Worm (Caenorhabditis elegans) whole organism, early embryonic: Measurements from ENCODE around the gene srh-83.

Experiments used
- B0310.2 ChIP-seq: sonication (generic microtip); optimal IDR thresholded peaks from 2 replicates; lab custom pipeline; 2016; ENCODE audit warnings: mild to moderate bottlenecking, missing genetic modification characterization, missing compliant biosample characterization
- F13C5.2 ChIP-seq: sonication (generic microtip); optimal IDR thresholded peaks from 2 replicates; lab custom pipeline; 2017; ENCODE audit warnings: mild to moderate bottlenecking, missing genetic modification characterization, inconsistent platforms, missing compliant biosample characterization
- ama-1 ChIP-seq: fragments of 150-350 bp; optimal IDR thresholded peaks from 2 replicates; lab custom pipeline; 2014
- ceh-13 ChIP-seq: fragments of 200-800 bp; sonication (Bioruptor generic); optimal IDR thresholded peaks from 2 replicates; lab custom pipeline; 2018; ENCODE audit warnings: mild to moderate bottlenecking, missing genetic modification characterization, missing compliant biosample characterization
- ceh-36 ChIP-seq: sonication (generic microtip); optimal IDR thresholded peaks from 2 replicates; lab custom pipeline; 2016; ENCODE audit warnings: missing genetic modification characterization, inconsistent platforms, missing compliant biosample characterization
- ets-7 ChIP-seq: sonication (generic microtip); optimal IDR thresholded peaks from 2 replicates; lab custom pipeline; 2016; ENCODE audit warnings: missing genotype, missing genetic modification characterization, missing compliant biosample characterization
- flt-1 ChIP-seq: fragments of 200-800 bp; sonication (Bioruptor generic); IDR thresholded peaks from 2 replicates; pipeline ENCODE4 v1.3.6; 2022; ENCODE audit warnings: missing genetic modification characterization, missing compliant biosample characterization
- hmbx-1 ChIP-seq: sonication (generic microtip); optimal IDR thresholded peaks from 2 replicates; lab custom pipeline; 2016; ENCODE audit warnings: mild to moderate bottlenecking, missing genetic modification characterization, missing compliant biosample characterization
- hmg-4 ChIP-seq: fragments of 200-800 bp; sonication (Bioruptor generic); optimal IDR thresholded peaks from 2 replicates; lab custom pipeline; 2018; ENCODE audit warnings: mild to moderate bottlenecking, missing genetic modification characterization, missing compliant biosample characterization
- hnd-1 ChIP-seq: sonication (generic microtip); optimal IDR thresholded peaks from 2 replicates; lab custom pipeline; 2016; ENCODE audit warnings: missing genetic modification characterization, missing compliant biosample characterization
- sea-1 ChIP-seq: fragments of 200-800 bp; sonication (Bioruptor generic); conservative IDR thresholded peaks from 2 replicates; pipeline ENCODE4 v1.3.6; 2022; ENCODE audit warnings: missing genetic modification characterization, missing compliant biosample characterization
- tbx-11 ChIP-seq: fragments of 200-800 bp; sonication (Bioruptor generic); IDR thresholded peaks from 2 replicates; pipeline ENCODE4 v1.3.6; 2022; ENCODE audit warnings: missing genetic modification characterization, missing compliant biosample characterization
- tbx-37 ChIP-seq: fragments of 200-800 bp; sonication (Bioruptor generic); conservative IDR thresholded peaks from 2 replicates; pipeline ENCODE4 v1.3.6; 2022; ENCODE audit warnings: missing genetic modification reagents, missing genetic modification characterization, missing compliant biosample characterization
- tra-4 ChIP-seq: sonication (generic microtip); optimal IDR thresholded peaks from 2 replicates; lab custom pipeline; 2017; ENCODE audit warnings: missing genetic modification characterization, missing compliant biosample characterization

- TF ChIP-seq ceh-36 (tag; lab: Kevin White, UChicago) (no peak), ama-1 (lab: Kevin White, UChicago) (no peak), ceh-13 (GFP tag; lab: Kevin White, UChicago) (no peak), F13C5.2 (tag; lab: Kevin White, UChicago) (no peak), hnd-1 (no peak), tra-4 (tag; lab: Kevin White, UChicago) (no peak), hmbx-1 (tag; lab: Kevin White, UChicago) (no peak), ets-7 (tag; lab: Kevin White, UChicago) (no peak), hmg-4 (GFP tag; lab: Kevin White, UChicago) (no peak), sea-1 (GFP tag; lab: Robert Waterston, UW) (no peak), B0310.2 (no peak), tbx-37 (GFP tag; lab: Robert Waterston, UW) (no peak), tbx-11 (GFP tag; lab: Robert Waterston, UW) (no peak), flt-1 (GFP tag; lab: Robert Waterston, UW) (no peak)
Observed at ce11 chrV:7163477-7164114, 714 bp upstream of the srh-83 start, which contains the start of gene ugt-41.
